Worm (Caenorhabditis elegans) whole organism, mixed stage, embryonic: Measurements from ENCODE around the gene C27A2.8.

Experiments used
- M03D4.4 ChIP-seq: sonication (generic microtip); optimal IDR thresholded peaks from 2 replicates; lab custom pipeline; 2017; ENCODE audit warnings: mild to moderate bottlenecking, missing genetic modification characterization, missing compliant biosample characterization
- ceh-39 ChIP-seq: fragments of 150-350 bp; optimal IDR thresholded peaks from 2 replicates; lab custom pipeline; 2014; ENCODE audit warnings: missing biosample characterization, missing genetic modification characterization
- drap-1 ChIP-seq: fragments of 200-800 bp; sonication (Bioruptor generic); optimal IDR thresholded peaks from 3 replicates; lab custom pipeline; 2018; ENCODE audit warnings: mild to moderate bottlenecking, missing genetic modification characterization, missing compliant biosample characterization
- flh-1 ChIP-seq: fragments of 200-800 bp; sonication (Bioruptor generic); optimal IDR thresholded peaks from 2 replicates; lab custom pipeline; 2018; ENCODE audit warnings: mild to moderate bottlenecking, missing genetic modification characterization, moderate library complexity, missing compliant biosample characterization
- hlh-1 ChIP-seq: fragments of 150-350 bp; optimal IDR thresholded peaks from 2 replicates; lab custom pipeline; 2014; ENCODE audit warnings: missing biosample characterization, missing genetic modification reagents, missing genetic modification characterization
- lin-13 ChIP-seq: fragments of 150-350 bp; optimal IDR thresholded peaks from 2 replicates; lab custom pipeline; 2014; ENCODE audit warnings: missing biosample characterization, missing genetic modification characterization
- mep-1 ChIP-seq: fragments of 150-350 bp; optimal IDR thresholded peaks from 2 replicates; lab custom pipeline; 2017; ENCODE audit warnings: missing biosample characterization, missing genetic modification reagents, missing genetic modification characterization, inconsistent platforms
- nhr-237 ChIP-seq: fragments of 150-350 bp; optimal IDR thresholded peaks from 2 replicates; lab custom pipeline; 2014; ENCODE audit warnings: missing biosample characterization, missing genetic modification characterization
- nhr-76 ChIP-seq: sonication (generic microtip); optimal IDR thresholded peaks from 2 replicates; lab custom pipeline; 2017; ENCODE audit warnings: missing biosample characterization, missing genetic modification characterization
- unc-120 ChIP-seq: sonication (generic microtip); optimal IDR thresholded peaks from 2 replicates; lab custom pipeline; 2017; ENCODE audit warnings: missing genetic modification characterization, missing compliant biosample characterization; ENCODE audit not compliant: poor library complexity, severe bottlenecking
- unc-39 ChIP-seq: fragments of 150-350 bp; optimal IDR thresholded peaks from 2 replicates; lab custom pipeline; 2014; ENCODE audit warnings: missing biosample characterization, missing genetic modification characterization
- ztf-11 ChIP-seq: fragments of 150-350 bp; optimal IDR thresholded peaks from 2 replicates; lab custom pipeline; 2014; ENCODE audit warnings: missing biosample characterization, missing genetic modification characterization

DNA sequence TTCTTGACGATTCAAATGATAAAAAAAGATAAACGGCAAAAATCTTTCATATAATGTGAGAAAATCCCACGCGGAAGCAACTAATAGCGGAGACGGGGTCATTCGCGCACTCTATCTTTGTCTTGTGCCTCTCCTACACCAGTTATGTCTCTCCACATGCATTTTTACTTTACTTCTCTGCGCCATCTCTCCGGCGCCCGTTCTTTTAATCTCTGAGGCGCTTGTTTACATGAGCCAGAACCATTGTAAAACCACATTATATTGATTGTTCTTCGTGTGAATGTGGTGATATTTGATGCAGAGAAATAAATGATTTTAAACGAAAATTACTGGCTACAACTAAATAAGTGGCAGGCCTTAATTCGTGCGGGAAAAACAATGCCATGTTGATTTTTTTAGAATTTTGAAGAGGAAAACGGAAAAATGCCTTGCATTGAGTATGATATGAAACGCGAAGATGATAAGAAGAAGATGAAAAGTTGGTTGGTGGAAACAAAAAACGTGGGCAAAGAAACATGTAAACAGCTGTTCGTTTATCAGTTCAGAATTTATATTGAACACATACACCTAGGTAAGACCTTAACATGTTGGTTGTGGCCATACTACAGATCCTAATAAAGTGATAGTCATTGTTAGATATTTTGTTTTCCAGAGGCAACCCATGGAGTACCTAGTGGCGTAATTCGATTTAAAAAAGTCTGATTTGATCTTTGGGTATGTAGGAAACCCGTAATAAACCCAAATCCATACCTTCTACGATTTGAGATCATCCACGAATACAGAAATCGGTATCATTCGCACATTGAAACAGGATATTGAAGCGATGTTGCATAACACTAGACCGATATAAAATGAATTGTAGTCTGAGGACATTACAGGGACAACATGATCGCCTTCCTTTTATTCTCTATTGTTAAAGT lies 24.8 kb upstream of the C27A2.8 start, which contains the start of gene C04G6.2:
- TF ChIP-seq mep-1 (tag; lab: Kevin White, UChicago) (peak; percentile 45), hlh-1 (tag; lab: Kevin White, UChicago) (no peak), lin-13 (tag; lab: Kevin White, UChicago) (no peak), M03D4.4 (peak; percentile 16), unc-39 (tag; lab: Kevin White, UChicago) (no peak), ztf-11 (tag; lab: Kevin White, UChicago) (no peak), ceh-39 (tag; lab: Kevin White, UChicago) (no peak), unc-120 (peak; percentile 26), nhr-76 (tag; lab: Kevin White, UChicago) (no peak), nhr-237 (peak; percentile 69), drap-1 (GFP tag; lab: Kevin White, UChicago) (no peak), flh-1 (GFP tag; lab: Kevin White, UChicago) (no peak)
